Fruit fly (Drosophila melanogaster) S2 (cell line): ENCODE measurements around the gene Ost48.

Experiments used
- CG8478 ChIP-seq: fragments of >200 bp; optimal IDR thresholded peaks from 2 replicates; lab custom pipeline; 2018
- CTCF ChIP-seq, 2 experiments: fragments of >200 bp; optimal IDR thresholded peaks; 2 replicates each; lab custom pipeline; 2018

- TF ChIP-seq CTCF (optimal IDR thresholded peaks at IDR 0.05; lab: Kevin White, UChicago) (no peak), CG8478 (lab: Kevin White, UChicago) (no peak)
Observed at dm6 chrX:9201080-9201479, 42.8 kb upstream of the Ost48 start.
